Fruit fly (Drosophila melanogaster) whole organism, wandering third instar larva: ENCODE data around the gene CG13014.

Experiments
- Myc ChIP-seq: fragments of >200 bp; optimal IDR thresholded peaks from 2 replicates; lab custom pipeline; 2017
- jim ChIP-seq: fragments of 175-275, 200-325 bp; sonication (Bioruptor generic); optimal IDR thresholded peaks from 2 replicates; lab custom pipeline; 2016; ENCODE audit warnings: missing biosample characterization, mild to moderate bottlenecking, missing genetic modification characterization

dm6 chrX:16573659-16574058 is 14.0 kb upstream of the CG13014 start:
- TF ChIP-seq jim (GFP tag; lab: Kevin White, UChicago) (no peak), Myc (no peak)
